Worm (Caenorhabditis elegans) whole organism, young adult: ENCODE measurements around the gene gst-5.

Experiments used
- D2030.7 ChIP-seq: fragments of 200-800 bp; sonication (Bioruptor generic); IDR thresholded peaks from 2 replicates; pipeline ENCODE4 v1.3.6; 2022; ENCODE audit warnings: missing genetic modification reagents, missing genetic modification characterization, missing compliant biosample characterization
- F37B4.10 ChIP-seq: fragments of 200-800 bp; sonication (Bioruptor generic); IDR thresholded peaks from 2 replicates; pipeline ENCODE4 v1.3.6; 2022; ENCODE audit warnings: missing genetic modification characterization, missing compliant biosample characterization
- F52B5.7 ChIP-seq: sonication (generic microtip); optimal IDR thresholded peaks from 2 replicates; lab custom pipeline; 2016; ENCODE audit warnings: mild to moderate bottlenecking, missing genetic modification characterization, missing compliant biosample characterization
- F57A8.1 ChIP-seq: fragments of 200-800 bp; sonication (Bioruptor generic); optimal IDR thresholded peaks from 2 replicates; lab custom pipeline; 2018; ENCODE audit warnings: mild to moderate bottlenecking, missing genetic modification characterization, moderate library complexity, missing compliant biosample characterization
- K12H6.12 ChIP-seq: fragments of 200-800 bp; sonication (Bioruptor generic); optimal IDR thresholded peaks from 2 replicates; lab custom pipeline; 2018; ENCODE audit warnings: mild to moderate bottlenecking, missing genetic modification characterization, missing compliant biosample characterization
- T07F8.4 ChIP-seq: sonication (generic microtip); optimal IDR thresholded peaks from 2 replicates; lab custom pipeline; 2016; ENCODE audit warnings: mild to moderate bottlenecking, missing genetic modification characterization, moderate library complexity, missing compliant biosample characterization
- Y53G8AR.9 ChIP-seq: fragments of 200-800 bp; sonication (Bioruptor generic); conservative IDR thresholded peaks from 2 replicates; pipeline ENCODE4 v1.3.6; 2022; ENCODE audit warnings: missing genetic modification reagents, missing genetic modification characterization, missing compliant biosample characterization
- Y56A3A.18 ChIP-seq: fragments of 200-800 bp; sonication (Bioruptor generic); IDR thresholded peaks from 2 replicates; pipeline ENCODE4 v1.3.6; 2022; ENCODE audit warnings: missing genetic modification reagents, missing genetic modification characterization, missing compliant biosample characterization
- akir-1 ChIP-seq: fragments of 200-800 bp; sonication (Bioruptor generic); optimal IDR thresholded peaks from 2 replicates; lab custom pipeline; 2018; ENCODE audit warnings: mild to moderate bottlenecking, missing genetic modification characterization, moderate library complexity, missing compliant biosample characterization
- aptf-3 ChIP-seq: fragments of 200-800 bp; sonication (Bioruptor generic); IDR thresholded peaks from 2 replicates; pipeline ENCODE4 v1.3.6; 2022; ENCODE audit warnings: missing genetic modification characterization, missing compliant biosample characterization
- atf-7 ChIP-seq: sonication (generic microtip); optimal IDR thresholded peaks from 2 replicates; lab custom pipeline; 2017; ENCODE audit warnings: mild to moderate bottlenecking, missing genetic modification characterization, missing compliant biosample characterization
- athp-1 ChIP-seq: sonication (generic microtip); optimal IDR thresholded peaks from 2 replicates; lab custom pipeline; 2017; ENCODE audit warnings: mild to moderate bottlenecking, missing genetic modification characterization, missing compliant biosample characterization
- attf-6 ChIP-seq: fragments of 200-800 bp; sonication (Bioruptor generic); IDR thresholded peaks from 2 replicates; pipeline ENCODE4 v1.3.6; 2022; ENCODE audit warnings: missing genetic modification reagents, missing genetic modification characterization, missing compliant biosample characterization
- bed-1 ChIP-seq: fragments of 200-800 bp; sonication (Bioruptor generic); IDR thresholded peaks from 2 replicates; pipeline ENCODE4 v1.3.6; 2022; ENCODE audit warnings: missing genetic modification reagents, missing genetic modification characterization, missing compliant biosample characterization
- ccch-3 ChIP-seq: fragments of 200-800 bp; sonication (Bioruptor generic); optimal IDR thresholded peaks from 2 replicates; lab custom pipeline; 2018; ENCODE audit warnings: mild to moderate bottlenecking, missing genetic modification characterization, missing compliant biosample characterization
- cebp-1 ChIP-seq, 2 experiments: fragments of 200-800 bp in 1 of 2; sonication (Bioruptor generic) in 1 of 2; sonication (generic microtip) in 1 of 2; IDR thresholded peaks in 1 of 2; optimal IDR thresholded peaks in 1 of 2; 2 replicates each; pipeline versions ENCODE4 v1.3.6 to Lab custom; 2017 to 2022; ENCODE audit warnings: missing compliant biosample characterization in 2 of 2, missing genetic modification characterization in 2 of 2, mild to moderate bottlenecking in 1 of 2, missing genetic modification reagents in 1 of 2, moderate library complexity in 1 of 2
- ceh-91 ChIP-seq: fragments of 200-800 bp; sonication (Bioruptor generic); IDR thresholded peaks from 2 replicates; pipeline ENCODE4 v1.3.6; 2022; ENCODE audit warnings: missing genetic modification reagents, missing genetic modification characterization, missing compliant biosample characterization
- die-1 ChIP-seq: sonication (generic microtip); optimal IDR thresholded peaks from 2 replicates; lab custom pipeline; 2016; ENCODE audit warnings: missing genotype, mild to moderate bottlenecking, missing genetic modification characterization, missing compliant biosample characterization
- efl-1 ChIP-seq: fragments of 150-350 bp; optimal IDR thresholded peaks from 2 replicates; lab custom pipeline; 2014; ENCODE audit warnings: missing biosample characterization, missing genetic modification reagents, missing genetic modification characterization
- fkh-3 ChIP-seq: sonication (generic microtip); optimal IDR thresholded peaks from 2 replicates; lab custom pipeline; 2016; ENCODE audit warnings: mild to moderate bottlenecking, missing genetic modification characterization, missing compliant biosample characterization
- hlh-12 ChIP-seq: sonication (generic microtip); optimal IDR thresholded peaks from 2 replicates; lab custom pipeline; 2016; ENCODE audit warnings: missing genetic modification characterization, missing compliant biosample characterization
- hrde-1 ChIP-seq: sonication (generic microtip); optimal IDR thresholded peaks from 2 replicates; lab custom pipeline; 2016; ENCODE audit warnings: missing genetic modification characterization, mild to moderate bottlenecking, missing compliant biosample characterization, moderate library complexity, missing genotype, missing genetic modification reagents, borderline replicate concordance
- lin-26 ChIP-seq: fragments of 200-800 bp; sonication (Bioruptor generic); IDR thresholded peaks from 2 replicates; pipeline ENCODE4 v1.3.6; 2022; ENCODE audit warnings: missing genetic modification reagents, missing genetic modification characterization, missing compliant biosample characterization
- lin-35 ChIP-seq, 3 experiments: fragments of 150-350 bp in 2 of 3; sonication (generic microtip) in 1 of 3; optimal IDR thresholded peaks; 2 replicates each; lab custom pipeline; 2014 to 2018; ENCODE audit warnings: missing biosample characterization in 3 of 3, missing genetic modification characterization in 3 of 3, missing genetic modification reagents in 3 of 3
- lin-40 ChIP-seq: sonication (generic microtip); optimal IDR thresholded peaks from 2 replicates; lab custom pipeline; 2016; ENCODE audit warnings: missing genetic modification characterization, mild to moderate bottlenecking, missing compliant biosample characterization, missing genotype, missing genetic modification reagents
- lin-54 ChIP-seq: fragments of 200-800 bp; sonication (Bioruptor generic); optimal IDR thresholded peaks from 2 replicates; lab custom pipeline; 2018; ENCODE audit warnings: mild to moderate bottlenecking, missing genetic modification characterization, missing compliant biosample characterization
- lir-1 ChIP-seq: fragments of 200-800 bp; sonication (Bioruptor generic); conservative IDR thresholded peaks from 2 replicates; pipeline ENCODE4 v1.3.6; 2022; ENCODE audit warnings: missing genetic modification reagents, missing genetic modification characterization, missing compliant biosample characterization
- lsy-27 ChIP-seq: sonication (generic microtip); optimal IDR thresholded peaks from 2 replicates; lab custom pipeline; 2017; ENCODE audit warnings: missing genetic modification characterization, mild to moderate bottlenecking, missing compliant biosample characterization, antibody characterized with exemption, missing genotype, borderline replicate concordance; ENCODE audit not compliant: insufficient read depth
- mes-4 ChIP-seq: sonication (generic microtip); optimal IDR thresholded peaks from 2 replicates; lab custom pipeline; 2016; ENCODE audit warnings: missing genotype, missing genetic modification characterization, missing compliant biosample characterization
- mxl-1 ChIP-seq: sonication (generic microtip); optimal IDR thresholded peaks from 2 replicates; lab custom pipeline; 2016; ENCODE audit warnings: missing genetic modification characterization, missing compliant biosample characterization
- nfya-1 ChIP-seq: sonication (generic microtip); optimal IDR thresholded peaks from 2 replicates; lab custom pipeline; 2017; ENCODE audit warnings: antibody characterized with exemption, missing compliant biosample characterization, missing genetic modification characterization, borderline replicate concordance; ENCODE audit not compliant: insufficient read depth
- nfya-2 ChIP-seq: fragments of 200-800 bp; sonication (Bioruptor generic); IDR thresholded peaks from 2 replicates; pipeline ENCODE4 v1.3.6; 2022; ENCODE audit warnings: missing genetic modification reagents, missing genetic modification characterization, missing compliant biosample characterization
- nhr-120 ChIP-seq: fragments of 200-800 bp; sonication (Bioruptor generic); IDR thresholded peaks from 2 replicates; pipeline ENCODE4 v1.3.6; 2022; ENCODE audit warnings: missing genetic modification characterization, missing compliant biosample characterization
- nhr-179 ChIP-seq: sonication (generic microtip); optimal IDR thresholded peaks from 2 replicates; lab custom pipeline; 2016; ENCODE audit warnings: mild to moderate bottlenecking, missing genetic modification characterization, missing compliant biosample characterization
- nhr-27 ChIP-seq: fragments of 200-800 bp; sonication (Bioruptor generic); optimal IDR thresholded peaks from 2 replicates; lab custom pipeline; 2018; ENCODE audit warnings: mild to moderate bottlenecking, missing genetic modification characterization, moderate library complexity, missing compliant biosample characterization
- nhr-80 ChIP-seq: sonication (generic microtip); optimal IDR thresholded peaks from 2 replicates; lab custom pipeline; 2016; ENCODE audit warnings: missing genetic modification characterization, missing compliant biosample characterization
- nhr-90 ChIP-seq: sonication (generic microtip); optimal IDR thresholded peaks from 2 replicates; lab custom pipeline; 2016; ENCODE audit warnings: missing genotype, mild to moderate bottlenecking, missing genetic modification characterization, missing compliant biosample characterization
- pbrm-1 ChIP-seq: fragments of 200-800 bp; sonication (Bioruptor generic); IDR thresholded peaks from 2 replicates; pipeline ENCODE4 v1.3.6; 2022; ENCODE audit warnings: missing genetic modification reagents, missing genetic modification characterization, missing compliant biosample characterization
- rcor-1 ChIP-seq: fragments of 200-800 bp; sonication (Bioruptor generic); IDR thresholded peaks from 2 replicates; pipeline ENCODE4 v1.3.6; 2022; ENCODE audit warnings: missing genetic modification reagents, missing genetic modification characterization, missing compliant biosample characterization
- rec-8 ChIP-seq, 2 experiments: sonication (generic microtip); optimal IDR thresholded peaks; 2 replicates each; lab custom pipeline; 2016; ENCODE audit warnings: mild to moderate bottlenecking in 2 of 2, missing genetic modification characterization in 2 of 2, missing genetic modification reagents in 2 of 2, missing genotype in 2 of 2, missing biosample characterization in 1 of 2, missing compliant biosample characterization in 1 of 2, moderate library complexity in 1 of 2
- sdz-38 ChIP-seq: sonication (generic microtip); optimal IDR thresholded peaks from 2 replicates; lab custom pipeline; 2016; ENCODE audit warnings: missing genotype, missing genetic modification characterization, missing compliant biosample characterization
- sea-2 ChIP-seq: fragments of 200-800 bp; sonication (Bioruptor generic); IDR thresholded peaks from 2 replicates; pipeline ENCODE4 v1.3.6; 2022; ENCODE audit warnings: missing genetic modification characterization, missing compliant biosample characterization
- tlf-1 ChIP-seq: fragments of 200-800 bp; sonication (Bioruptor generic); optimal IDR thresholded peaks from 2 replicates; lab custom pipeline; 2018; ENCODE audit warnings: mild to moderate bottlenecking, missing genetic modification characterization, missing compliant biosample characterization
- unc-130 ChIP-seq: sonication (generic microtip); optimal IDR thresholded peaks from 2 replicates; lab custom pipeline; 2016; ENCODE audit warnings: missing genetic modification reagents, missing genetic modification characterization, missing compliant biosample characterization
- unc-62 ChIP-seq: fragments of 150-350 bp; optimal IDR thresholded peaks from 2 replicates; lab custom pipeline; 2014; ENCODE audit warnings: missing biosample characterization, missing genetic modification reagents, missing genetic modification characterization
- ztf-25 ChIP-seq: fragments of 200-800 bp; sonication (Bioruptor generic); IDR thresholded peaks from 2 replicates; pipeline ENCODE4 v1.3.6; 2022; ENCODE audit warnings: missing genetic modification reagents, missing genetic modification characterization, missing compliant biosample characterization
- ztf-26 ChIP-seq: sonication (generic microtip); optimal IDR thresholded peaks from 2 replicates; lab custom pipeline; 2017; ENCODE audit warnings: missing genetic modification characterization, missing compliant biosample characterization
- ztf-28 ChIP-seq: fragments of 200-800 bp; sonication (Bioruptor generic); IDR thresholded peaks from 2 replicates; pipeline ENCODE4 v1.3.6; 2022; ENCODE audit warnings: missing genetic modification reagents, missing genetic modification characterization, missing compliant biosample characterization

Gene gst-5

DNA sequence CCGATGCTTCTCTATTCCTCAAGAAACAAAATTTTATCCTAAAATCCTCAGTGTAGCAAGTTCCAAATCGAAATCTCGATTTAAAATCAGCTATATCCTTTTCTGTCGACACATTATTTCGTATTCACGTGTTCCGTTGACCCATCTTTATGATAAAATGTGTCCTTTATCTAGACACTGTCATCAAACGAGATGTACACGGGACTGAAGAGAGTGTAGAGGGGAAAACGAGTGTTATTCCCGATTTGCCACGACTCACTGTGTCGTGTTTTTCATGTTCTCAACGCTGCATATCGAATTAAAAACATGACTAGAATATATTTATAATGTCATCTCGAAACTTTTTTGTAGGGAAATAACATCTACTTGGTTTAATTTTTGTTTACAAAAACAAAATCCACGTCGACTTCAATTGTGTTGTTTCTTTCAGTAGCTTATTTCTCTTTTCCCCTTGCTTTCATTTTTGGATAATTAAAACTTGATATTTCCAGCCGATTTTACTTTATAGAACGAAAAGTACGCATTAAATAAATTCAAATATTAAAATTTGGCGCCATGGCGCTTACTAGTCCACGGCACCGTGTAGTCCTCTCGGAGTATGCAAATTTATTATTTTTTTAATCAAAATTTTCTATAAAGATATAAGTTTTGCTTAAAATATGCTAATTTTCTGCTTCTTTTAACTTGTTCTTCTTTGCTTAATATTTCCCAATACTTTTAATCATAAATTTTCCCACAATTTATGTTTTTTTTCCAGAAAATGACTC lies 24.2 kb upstream of the gst-5 start, which contains the start of gene metr-1 (continued):
- TF ChIP-seq sea-2 (GFP tag; lab: Robert Waterston, UW) = no peak
- TF ChIP-seq cebp-1 (GFP tag; IDR thresholded peaks at IDR 0.05; lab: Robert Waterston, UW) = no peak
- TF ChIP-seq cebp-1 (tag; optimal IDR thresholded peaks at IDR 0.05; lab: Kevin White, UChicago) = no peak
- no peak for TF ChIP-seq ccch-3 (GFP tag; lab: Kevin White, UChicago)
- no peak for TF ChIP-seq ztf-28
- TF ChIP-seq hlh-12 (tag; lab: Kevin White, UChicago) = no peak
- no peak for TF ChIP-seq attf-6
- TF ChIP-seq lsy-27 (tag; lab: Kevin White, UChicago) = no peak
- no peak for TF ChIP-seq F37B4.10
- TF ChIP-seq efl-1 (GFP tag; lab: Kevin White, UChicago) = peak; percentile 92
- no peak for TF ChIP-seq ztf-25
- no peak for TF ChIP-seq fkh-3 (tag; lab: Kevin White, UChicago)
- TF ChIP-seq Y56A3A.18 = no peak
- no peak for TF ChIP-seq T07F8.4
- no peak for TF ChIP-seq mxl-1 (tag; lab: Kevin White, UChicago)
- no peak for TF ChIP-seq hrde-1 (tag; lab: Kevin White, UChicago)
- TF ChIP-seq F52B5.7 (tag; lab: Kevin White, UChicago) = no peak
- TF ChIP-seq pbrm-1 (GFP tag; lab: Robert Waterston, UW) = no peak
- TF ChIP-seq nhr-120 (GFP tag; lab: Robert Waterston, UW) = no peak
- no peak for TF ChIP-seq D2030.7 (GFP tag; lab: Robert Waterston, UW)
- TF ChIP-seq Y53G8AR.9 (GFP tag; lab: Robert Waterston, UW) = no peak
- TF ChIP-seq lin-40 = no peak
- no peak for TF ChIP-seq nhr-27 (tag; lab: Kevin White, UChicago)
- TF ChIP-seq rcor-1 (GFP tag; lab: Robert Waterston, UW) = no peak
- TF ChIP-seq nhr-179 = no peak
- TF ChIP-seq tlf-1 (GFP tag; lab: Kevin White, UChicago) = no peak
- peak in 2 of 3 experiments; percentile 9 to 79 for TF ChIP-seq lin-35 (GFP tag; optimal IDR thresholded peaks at IDR 0.05; lab: Kevin White, UChicago)
- no peak for TF ChIP-seq K12H6.12 (tag; lab: Kevin White, UChicago)
- no peak for TF ChIP-seq unc-130 (GFP tag; lab: Kevin White, UChicago)
- no peak for TF ChIP-seq athp-1
- no peak for TF ChIP-seq lin-26
- peak in 1 of 2 experiments; percentile 18 for TF ChIP-seq rec-8 (tag; optimal IDR thresholded peaks at IDR 0.05; lab: Kevin White, UChicago)
- TF ChIP-seq lir-1 (GFP tag; lab: Robert Waterston, UW) = no peak
- peak; percentile 68 for TF ChIP-seq lin-54 (GFP tag; lab: Kevin White, UChicago)
- no peak for TF ChIP-seq aptf-3
- TF ChIP-seq ceh-91 (GFP tag; lab: Robert Waterston, UW) = peak; percentile 31; the same call in 1 of the 2 replicates
- no peak for TF ChIP-seq mes-4 (tag; lab: Kevin White, UChicago)
- peak; percentile 9 for TF ChIP-seq nhr-80 (tag; lab: Kevin White, UChicago)
- TF ChIP-seq ztf-26 (tag; lab: Kevin White, UChicago) = no peak
- TF ChIP-seq atf-7 (tag; lab: Kevin White, UChicago) = no peak
- TF ChIP-seq F57A8.1 = no peak
- TF ChIP-seq sdz-38 (tag; lab: Kevin White, UChicago) = no peak
- no peak for TF ChIP-seq nhr-90 (tag; lab: Kevin White, UChicago)
- no peak for TF ChIP-seq nfya-2
- no peak for TF ChIP-seq nfya-1 (tag; lab: Kevin White, UChicago)
- no peak for TF ChIP-seq unc-62 (GFP tag; lab: Kevin White, UChicago)
- no peak for TF ChIP-seq die-1 (tag; lab: Kevin White, UChicago)
- TF ChIP-seq akir-1 (GFP tag; lab: Kevin White, UChicago) = no peak
- no peak for TF ChIP-seq bed-1 (GFP tag; lab: Robert Waterston, UW)
